Worm (Caenorhabditis elegans) whole organism, young adult: ENCODE results near the gene folt-3.

ENCODE experiments used
- T07F8.4 ChIP-seq: sonication (generic microtip); optimal IDR thresholded peaks from 2 replicates; lab custom pipeline; 2016; ENCODE audit warnings: mild to moderate bottlenecking, missing genetic modification characterization, moderate library complexity, missing compliant biosample characterization
- Y95B8A.8 ChIP-seq: fragments of 200-800 bp; sonication (Bioruptor generic); IDR thresholded peaks from 2 replicates; pipeline ENCODE4 v1.3.6; 2022; ENCODE audit warnings: missing genetic modification reagents, missing genetic modification characterization, missing compliant biosample characterization
- nfya-1 ChIP-seq: sonication (generic microtip); optimal IDR thresholded peaks from 2 replicates; lab custom pipeline; 2017; ENCODE audit warnings: antibody characterized with exemption, missing compliant biosample characterization, missing genetic modification characterization, borderline replicate concordance; ENCODE audit not compliant: insufficient read depth
- nhr-179 ChIP-seq: sonication (generic microtip); optimal IDR thresholded peaks from 2 replicates; lab custom pipeline; 2016; ENCODE audit warnings: mild to moderate bottlenecking, missing genetic modification characterization, missing compliant biosample characterization
- snpc-4 ChIP-seq, 5 experiments: fragments of 150-350 bp in 1 of 5; sonication (generic microtip) in 4 of 5; optimal IDR thresholded peaks; 2 replicates each; lab custom pipeline; 2014 to 2018; ENCODE audit warnings: missing genetic modification characterization in 5 of 5, missing biosample characterization in 3 of 5, antibody characterized with exemption in 2 of 5, mild to moderate bottlenecking in 2 of 5, missing compliant biosample characterization in 2 of 5, missing genotype in 2 of 5, moderate library complexity in 2 of 5, missing genetic modification reagents in 1 of 5
- unc-130 ChIP-seq: sonication (generic microtip); optimal IDR thresholded peaks from 2 replicates; lab custom pipeline; 2016; ENCODE audit warnings: missing genetic modification reagents, missing genetic modification characterization, missing compliant biosample characterization
- ztf-25 ChIP-seq: fragments of 200-800 bp; sonication (Bioruptor generic); IDR thresholded peaks from 2 replicates; pipeline ENCODE4 v1.3.6; 2022; ENCODE audit warnings: missing genetic modification reagents, missing genetic modification characterization, missing compliant biosample characterization

DNA sequence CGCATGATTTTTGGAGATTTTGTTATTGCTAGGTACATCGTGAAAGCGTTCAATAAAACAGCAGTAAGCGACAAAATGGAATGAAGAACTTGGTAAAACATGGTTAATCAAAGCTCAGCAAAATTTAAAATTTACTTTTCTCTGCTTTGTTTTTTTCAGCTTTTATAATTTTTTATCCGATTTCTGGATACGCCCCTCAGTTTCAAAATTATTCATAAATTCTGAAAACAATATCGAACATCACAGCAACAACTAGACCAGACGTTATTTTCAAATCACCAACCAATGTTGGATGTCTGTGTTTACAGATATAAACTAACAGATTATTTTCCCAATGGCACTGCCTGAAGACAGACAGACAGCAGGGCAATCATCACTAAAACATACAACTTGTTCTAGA lies 25.1 kb upstream of the folt-3 start, which contains the start of gene srd-31:
- TF ChIP-seq T07F8.4 (tag; lab: Kevin White, UChicago) (no peak), unc-130 (GFP tag; lab: Kevin White, UChicago) (no peak), snpc-4 (GFP tag; optimal IDR thresholded peaks at IDR 0.05; lab: Kevin White, UChicago) (no peak), snpc-4 (tag; optimal IDR thresholded peaks at IDR 0.05; lab: Kevin White, UChicago) (no peak), nhr-179 (tag; lab: Kevin White, UChicago) (no peak), Y95B8A.8 (GFP tag; lab: Robert Waterston, UW) (no peak), nfya-1 (tag; lab: Kevin White, UChicago) (no peak), ztf-25 (GFP tag; lab: Robert Waterston, UW) (no peak)
